Fruit fly (Drosophila melanogaster): Measurements from ENCODE around the gene Ras64B.

The Ras64B gene

dm6 chr3L:4119636-4120357 lies 19.1 kb upstream of the Ras64B start (continued):
- no peak for TF ChIP-seq CG18764 (GFP tag; optimal IDR thresholded peaks at IDR 0.05)
- TF ChIP-seq Vsx1 (GFP tag; optimal IDR thresholded peaks at IDR 0.05), result peak; percentile 67
- TF ChIP-seq CG9609 (GFP tag; optimal IDR thresholded peaks at IDR 0.05), result no peak
- no peak for TF ChIP-seq Hr39 (optimal IDR thresholded peaks at IDR 0.05)
- peak; percentile 88 for TF ChIP-seq twi (tag; optimal IDR thresholded peaks at IDR 0.05)
- no peak for TF ChIP-seq rib (GFP tag; IDR thresholded peaks at IDR 0.05)
- TF ChIP-seq CG18599 (GFP tag; optimal IDR thresholded peaks at IDR 0.05), result peak; percentile 12
- no peak for TF ChIP-seq caup (GFP tag; optimal IDR thresholded peaks at IDR 0.05; ENCODE audit: severe bottlenecking)
- peak; percentile 5 for TF ChIP-seq dmrt99B (tag; optimal IDR thresholded peaks at IDR 0.05)
- peak; percentile 3 for TF ChIP-seq Hmr (GFP tag; optimal IDR thresholded peaks at IDR 0.05)
- TF ChIP-seq Lpt (GFP tag; optimal IDR thresholded peaks at IDR 0.05), result peak; percentile 16
- TF ChIP-seq nom (GFP tag; optimal IDR thresholded peaks at IDR 0.05), result no peak
- TF ChIP-seq Sox102F (GFP tag; optimal IDR thresholded peaks at IDR 0.05), result peak; percentile 6
- TF ChIP-seq gcm (GFP tag; optimal IDR thresholded peaks at IDR 0.05), result peak; percentile 63

DNA sequence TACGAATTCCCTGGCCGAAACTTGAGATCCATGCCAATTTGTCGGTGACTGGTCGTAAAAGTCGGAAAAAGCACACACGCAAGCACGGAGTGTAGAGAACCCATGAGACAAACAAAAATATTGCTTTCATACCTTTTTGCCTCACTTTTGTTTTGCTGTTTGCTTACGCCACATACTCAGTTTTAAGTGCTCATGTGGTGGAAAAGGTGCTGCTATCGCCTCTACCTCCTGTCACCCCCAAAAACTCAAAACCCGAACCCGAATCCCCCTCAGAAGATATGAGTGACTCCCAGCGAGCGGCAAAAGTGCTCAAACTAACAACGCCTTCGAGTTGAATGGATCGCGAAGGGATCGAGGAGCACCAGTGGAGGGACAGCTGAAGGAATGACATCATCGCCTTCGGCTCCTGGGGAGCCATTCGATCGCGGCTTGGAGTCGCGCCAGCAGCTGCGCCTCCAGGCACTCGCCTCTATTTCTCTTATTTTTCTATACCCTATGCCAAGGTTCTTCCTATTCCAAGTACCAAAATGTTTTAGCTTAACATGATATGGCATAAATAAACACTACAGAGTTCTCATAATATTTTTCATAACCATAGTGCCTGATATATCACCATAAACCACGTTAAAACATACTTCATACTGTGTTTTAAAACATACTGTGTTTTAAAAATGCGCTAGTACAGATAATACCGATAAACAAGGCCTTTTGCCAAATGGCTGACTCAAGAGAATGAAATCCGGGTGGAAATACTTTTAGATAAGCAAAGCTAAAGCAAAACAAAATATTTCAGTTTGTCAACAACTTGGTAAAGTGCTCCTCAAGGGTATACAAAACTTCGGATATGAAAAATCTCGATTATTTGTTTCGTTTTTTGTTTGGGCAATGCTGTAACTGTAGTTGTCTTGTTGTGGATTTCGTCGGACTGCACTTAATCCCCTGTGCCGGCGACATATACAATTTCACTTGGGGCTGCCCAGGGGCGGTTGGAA lies 18.2 kb upstream of the Ras64B start:
- TF ChIP-seq Hr51 (GFP tag; optimal IDR thresholded peaks at IDR 0.05), result peak in 1 of 2 experiments; percentile 2
- peak; percentile 84 for TF ChIP-seq D19A (tag; optimal IDR thresholded peaks at IDR 0.05)
- no peak for TF ChIP-seq repo (GFP tag; optimal IDR thresholded peaks at IDR 0.05)
- TF ChIP-seq fd3F (GFP tag; optimal IDR thresholded peaks at IDR 0.05), result no peak
- TF ChIP-seq CG1602 (GFP tag; optimal IDR thresholded peaks at IDR 0.05), result no peak
- TF ChIP-seq z (GFP tag; IDR thresholded peaks at IDR 0.05), result peak; percentile 89
- TF ChIP-seq Ets65A (GFP tag), result no peak
- TF ChIP-seq eve (GFP tag; optimal IDR thresholded peaks at IDR 0.05), result no peak
- no peak for TF ChIP-seq BEAF-32 (GFP tag; optimal IDR thresholded peaks at IDR 0.05)
- TF ChIP-seq CG2199 (GFP tag; IDR thresholded peaks at IDR 0.05), result 0 out of 3 replicates have a peak, but pooled peaks have one; percentile 10
- TF ChIP-seq CG13894 (tag; optimal IDR thresholded peaks at IDR 0.05), result peak; percentile 19

DNA sequence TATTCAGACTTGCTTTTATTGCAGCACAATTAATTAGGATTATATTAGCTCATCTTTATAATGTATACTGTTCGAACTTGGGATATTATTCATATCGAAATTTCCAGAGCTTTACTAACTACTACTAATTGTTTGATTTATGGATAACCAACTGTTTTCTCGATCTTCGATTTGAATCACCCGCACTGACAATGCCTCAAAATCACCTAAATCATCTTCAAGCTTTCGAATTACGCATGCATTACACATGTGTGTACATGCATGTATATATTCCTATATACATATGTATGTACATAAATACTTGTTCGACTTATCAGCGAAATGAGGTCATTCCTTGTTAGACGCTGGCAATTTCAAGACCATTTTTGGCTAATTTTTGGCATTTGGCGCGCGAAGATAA lies 17.3 kb upstream of the Ras64B start:
- TF ChIP-seq eve (GFP tag; optimal IDR thresholded peaks at IDR 0.05) (peak in 1 of 2 experiments; percentile 58), grau (tag; optimal IDR thresholded peaks at IDR 0.05) (peak; percentile 50), CG2202 (tag; optimal IDR thresholded peaks at IDR 0.05) (no peak)

DNA sequence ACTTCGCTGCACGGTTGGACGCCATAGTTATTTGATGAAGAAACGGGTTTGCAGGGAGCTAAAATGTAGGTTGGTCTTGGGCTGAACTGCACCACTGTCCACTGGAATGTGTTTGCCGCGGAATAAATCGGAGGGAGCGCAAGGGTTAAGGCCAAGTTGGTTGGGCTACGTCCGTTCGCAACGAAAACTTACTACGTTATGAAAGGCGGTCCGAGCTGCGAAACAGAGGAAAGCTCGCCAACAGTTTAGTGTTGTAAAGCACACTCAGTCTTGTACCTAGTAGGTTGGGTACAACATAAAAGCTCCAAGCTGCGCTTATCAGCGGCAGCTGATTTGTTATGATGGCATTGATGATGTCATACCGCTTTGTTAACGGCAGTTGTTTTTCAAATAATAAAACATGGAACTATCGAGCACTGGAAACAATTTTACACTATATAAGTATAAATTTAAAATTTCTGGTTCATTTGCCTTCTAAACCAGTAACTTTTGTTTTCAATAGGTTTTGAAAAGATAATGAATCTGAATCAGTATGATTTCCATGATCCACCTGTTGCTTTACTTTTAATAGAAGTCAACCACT lies 16.6 kb upstream of the Ras64B start, which contains the start of gene Chd64:
TSS of gene Chd64 (minus strand) at position 204 of the 583 bp plus-strand sequence.
- no peak for TF ChIP-seq CG6272 (GFP tag; IDR thresholded peaks at IDR 0.05)
- peak; percentile 32 for TF ChIP-seq CG15601 (tag; optimal IDR thresholded peaks at IDR 0.05)
- peak; percentile 13 for TF ChIP-seq Bteb2 (GFP tag; optimal IDR thresholded peaks at IDR 0.05)
- peak; percentile 33 for TF ChIP-seq CG10147 (GFP tag; optimal IDR thresholded peaks at IDR 0.05)
- TF ChIP-seq gt (GFP tag; IDR thresholded peaks at IDR 0.05), result no peak
- no peak for TF ChIP-seq fru (optimal IDR thresholded peaks at IDR 0.05)
- TF ChIP-seq fd3F (GFP tag; optimal IDR thresholded peaks at IDR 0.05), result peak; percentile 3
- no peak for TF ChIP-seq CG7987 (GFP tag; optimal IDR thresholded peaks at IDR 0.05)
- no peak for TF ChIP-seq tx (GFP tag; optimal IDR thresholded peaks at IDR 0.05)
- TF ChIP-seq dysf (GFP tag; IDR thresholded peaks at IDR 0.05), result peak; percentile 38; the same call in 1 of the 3 replicates
- TF ChIP-seq CG4730 (GFP tag; IDR thresholded peaks at IDR 0.05), result 0 out of 2 replicates have a peak, but pooled peaks have one; percentile 4
- no peak for TF ChIP-seq CG6689 (GFP tag; IDR thresholded peaks at IDR 0.05)
- TF ChIP-seq p53 (GFP tag; optimal IDR thresholded peaks at IDR 0.05), result no peak
- TF ChIP-seq CG3281 (GFP tag; optimal IDR thresholded peaks at IDR 0.05), result peak; percentile 52
- peak; percentile 27 for TF ChIP-seq org-1 (GFP tag; optimal IDR thresholded peaks at IDR 0.05)
- no peak for TF ChIP-seq sima (GFP tag; optimal IDR thresholded peaks at IDR 0.05)
- TF ChIP-seq Gsc (GFP tag; IDR thresholded peaks at IDR 0.05), result no peak

Measured in whole organism, embryonic.